Fruit fly (Drosophila melanogaster) whole organism, larva: ENCODE data around the gene CG46339.

ENCODE experiments used
- noc ChIP-seq: fragments of 200-800 bp; sonication (Bioruptor generic); optimal IDR thresholded peaks from 3 replicates; lab custom pipeline; 2019; ENCODE audit warnings: missing biosample characterization, mild to moderate bottlenecking, missing genetic modification characterization, moderate library complexity

Gene CG46339

dm6 chr3R:26915463-26915925 lies at the start of gene CG46339:
TSS of gene CG46339 (plus strand) at chr3R:26915761.
- TF ChIP-seq noc (tag; lab: Kevin White, UChicago) = peak; percentile 52

- peak; percentile 72 for TF ChIP-seq noc (tag; lab: Kevin White, UChicago)
These were observed 48.7 kb upstream of the CG46339 start, which contains the start of the genes ball and His2Av for dm6 chr3R:26866577-26867456. TSS of gene ball (minus strand) at chr3R:26866807. TSS of gene His2Av (plus strand) at chr3R:26866929.

- TF ChIP-seq noc (tag; lab: Kevin White, UChicago) = no peak
These were observed 48.0 kb upstream of the CG46339 start for dm6 chr3R:26867457-26868044.

- TF ChIP-seq noc (tag; lab: Kevin White, UChicago) = no peak
These were observed 46.1 kb upstream of the CG46339 start for dm6 chr3R:26869431-26869830.

- no peak for TF ChIP-seq noc (tag; lab: Kevin White, UChicago)
These were observed 45.1 kb upstream of the CG46339 start for dm6 chr3R:26870494-26870893.

dm6 chr3R:26871061-26871460 lies 44.5 kb upstream of the CG46339 start:
- no peak for TF ChIP-seq noc (tag; lab: Kevin White, UChicago)

dm6 chr3R:26871852-26872251 lies 43.7 kb upstream of the CG46339 start, which contains the start of gene SPARC:
TSS of gene SPARC (minus strand) at chr3R:26871995.
- TF ChIP-seq noc (tag; lab: Kevin White, UChicago) = no peak

- TF ChIP-seq noc (tag; lab: Kevin White, UChicago) = peak; percentile 67
These were observed 40.0 kb upstream of the CG46339 start, which contains the start of gene Rb97D for dm6 chr3R:26875544-26876027. TSS of gene Rb97D (minus strand) at chr3R:26875742.

dm6 chr3R:26876432-26876831 lies 39.1 kb upstream of the CG46339 start, which contains the start of gene CG5500:
TSS of gene CG5500 (plus strand) at chr3R:26876630.
- TF ChIP-seq noc (tag; lab: Kevin White, UChicago) = no peak

dm6 chr3R:26876851-26877250 lies 38.7 kb upstream of the CG46339 start:
- no peak for TF ChIP-seq noc (tag; lab: Kevin White, UChicago)

- TF ChIP-seq noc (tag; lab: Kevin White, UChicago) = no peak
These were observed 34.3 kb upstream of the CG46339 start, which contains the start of the genes ro and T48 for dm6 chr3R:26881121-26881895. TSS of gene ro (minus strand) at chr3R:26881171. TSS of gene T48 (plus strand) at chr3R:26881734.

- no peak for TF ChIP-seq noc (tag; lab: Kevin White, UChicago)
These were observed 33.1 kb upstream of the CG46339 start for dm6 chr3R:26882230-26883014.

dm6 chr3R:26883015-26883292 lies 32.6 kb upstream of the CG46339 start:
- TF ChIP-seq noc (tag; lab: Kevin White, UChicago) = no peak

- no peak for TF ChIP-seq noc (tag; lab: Kevin White, UChicago)
These were observed 30.4 kb upstream of the CG46339 start for dm6 chr3R:26885192-26885591.

dm6 chr3R:26886283-26886689 lies 29.3 kb upstream of the CG46339 start:
- peak; percentile 65 for TF ChIP-seq noc (tag; lab: Kevin White, UChicago)
